Worm (Caenorhabditis elegans) whole organism, L1 larva: ENCODE results near the gene nhr-119.
A peak's percentile ranks its signal among the peaks of the same experiment; 100 is the strongest.

ENCODE experiments used
- C16A3.4 ChIP-seq: fragments of 150-350 bp; optimal IDR thresholded peaks from 2 replicates; lab custom pipeline; 2014; ENCODE audit warnings: missing biosample characterization, missing genetic modification characterization
- Y116A8C.19 ChIP-seq: sonication (generic microtip); optimal IDR thresholded peaks from 2 replicates; lab custom pipeline; 2016; ENCODE audit warnings: missing compliant biosample characterization, missing genetic modification characterization, borderline replicate concordance
- ama-1 ChIP-seq: fragments of 150-350 bp; optimal IDR thresholded peaks from 2 replicates; lab custom pipeline; 2014
- blmp-1 ChIP-seq: fragments of 150-350 bp; optimal IDR thresholded peaks from 2 replicates; lab custom pipeline; 2014; ENCODE audit warnings: missing biosample characterization, missing genetic modification characterization
- ceh-82 ChIP-seq, 3 experiments: fragments of 150-350 bp in 1 of 3; sonication (generic microtip) in 2 of 3; optimal IDR thresholded peaks; 2 replicates each; lab custom pipeline; 2014 to 2017; ENCODE audit warnings: missing biosample characterization in 3 of 3, missing genetic modification characterization in 3 of 3
- ceh-90 ChIP-seq: sonication (generic microtip); optimal IDR thresholded peaks from 2 replicates; lab custom pipeline; 2016; ENCODE audit warnings: missing genetic modification characterization, missing compliant biosample characterization
- efl-1 ChIP-seq, 4 experiments: fragments of 150-350 bp; optimal IDR thresholded peaks in 3 of 4; peaks in 1 of 4; 1 replicate in 1 of 4; 2 replicates in 3 of 4; lab custom pipeline; 2014; ENCODE audit warnings: missing biosample characterization in 2 of 4, missing genetic modification characterization in 2 of 4, missing genetic modification reagents in 2 of 4
- efl-3 ChIP-seq: fragments of 200-800 bp; sonication (Bioruptor generic); optimal IDR thresholded peaks from 2 replicates; lab custom pipeline; 2018; ENCODE audit warnings: mild to moderate bottlenecking, missing genetic modification characterization, missing compliant biosample characterization
- ets-5 ChIP-seq: fragments of 200-800 bp; sonication (Bioruptor generic); IDR thresholded peaks from 2 replicates; pipeline ENCODE4 v1.3.6; 2022; ENCODE audit warnings: missing genetic modification characterization, missing compliant biosample characterization
- fkh-4 ChIP-seq: sonication (generic microtip); optimal IDR thresholded peaks from 2 replicates; lab custom pipeline; 2016; ENCODE audit warnings: missing compliant biosample characterization, missing genetic modification characterization, borderline replicate concordance
- hlh-17 ChIP-seq: fragments of 200-800 bp; sonication (Bioruptor generic); optimal IDR thresholded peaks from 2 replicates; lab custom pipeline; 2018; ENCODE audit warnings: missing genetic modification characterization, mild to moderate bottlenecking, missing compliant biosample characterization, moderate library complexity, borderline replicate concordance
- irx-1 ChIP-seq: sonication (generic microtip); optimal IDR thresholded peaks from 2 replicates; lab custom pipeline; 2016; ENCODE audit warnings: missing genetic modification characterization, missing compliant biosample characterization
- lin-13 ChIP-seq: fragments of 150-350 bp; optimal IDR thresholded peaks from 2 replicates; lab custom pipeline; 2014; ENCODE audit warnings: missing biosample characterization, missing genetic modification reagents, missing genetic modification characterization
- lin-14 ChIP-seq: fragments of 200-800 bp; sonication (Bioruptor generic); optimal IDR thresholded peaks from 2 replicates; lab custom pipeline; 2018; ENCODE audit warnings: mild to moderate bottlenecking, missing genetic modification characterization, moderate library complexity, missing compliant biosample characterization
- lin-15B ChIP-seq: fragments of 150-350 bp; sonication (generic microtip); optimal IDR thresholded peaks from 3 replicates; lab custom pipeline; 2014; ENCODE audit warnings: missing biosample characterization, missing genetic modification characterization
- mab-9 ChIP-seq: fragments of 200-800 bp; sonication (Bioruptor generic); IDR thresholded peaks from 2 replicates; pipeline ENCODE4 v1.3.6; 2022; ENCODE audit warnings: missing genetic modification reagents, missing genetic modification characterization, missing compliant biosample characterization
- mep-1 ChIP-seq: fragments of 150-350 bp; optimal IDR thresholded peaks from 2 replicates; lab custom pipeline; 2014; ENCODE audit warnings: missing biosample characterization, missing genetic modification characterization
- nhr-11 ChIP-seq: fragments of 150-350 bp; optimal IDR thresholded peaks from 2 replicates; lab custom pipeline; 2014; ENCODE audit warnings: missing biosample characterization, missing genetic modification characterization
- nhr-12 ChIP-seq: sonication (generic microtip); optimal IDR thresholded peaks from 2 replicates; lab custom pipeline; 2017; ENCODE audit warnings: missing biosample characterization, missing genetic modification characterization
- nhr-20 ChIP-seq: sonication (generic microtip); optimal IDR thresholded peaks from 2 replicates; lab custom pipeline; 2016; ENCODE audit warnings: mild to moderate bottlenecking, missing genetic modification characterization, missing compliant biosample characterization
- nhr-47 ChIP-seq: sonication (generic microtip); optimal IDR thresholded peaks from 2 replicates; lab custom pipeline; 2016; ENCODE audit warnings: mild to moderate bottlenecking, missing genetic modification characterization, moderate library complexity, missing compliant biosample characterization
- nhr-71 ChIP-seq: sonication (generic microtip); optimal IDR thresholded peaks from 2 replicates; lab custom pipeline; 2016; ENCODE audit warnings: mild to moderate bottlenecking, missing genetic modification characterization, moderate library complexity, missing compliant biosample characterization
- nhr-77 ChIP-seq: fragments of 150-350 bp; optimal IDR thresholded peaks from 2 replicates; lab custom pipeline; 2014; ENCODE audit warnings: missing biosample characterization, missing genetic modification characterization
- nhr-90 ChIP-seq: sonication (generic microtip); optimal IDR thresholded peaks from 2 replicates; lab custom pipeline; 2016; ENCODE audit warnings: mild to moderate bottlenecking, missing genetic modification characterization, missing compliant biosample characterization; ENCODE audit not compliant: poor library complexity
- pax-3 ChIP-seq: fragments of 200-800 bp; sonication (Bioruptor generic); optimal IDR thresholded peaks from 2 replicates; lab custom pipeline; 2018; ENCODE audit warnings: mild to moderate bottlenecking, missing genetic modification characterization, moderate library complexity, missing compliant biosample characterization
- rnt-1 ChIP-seq: sonication (generic microtip); optimal IDR thresholded peaks from 2 replicates; lab custom pipeline; 2016; ENCODE audit warnings: mild to moderate bottlenecking, missing genetic modification characterization, moderate library complexity, missing compliant biosample characterization
- snpc-4 ChIP-seq: fragments of 150-350 bp; optimal IDR thresholded peaks from 2 replicates; lab custom pipeline; 2014; ENCODE audit warnings: missing biosample characterization, missing genetic modification characterization
- sox-4 ChIP-seq: sonication (generic microtip); optimal IDR thresholded peaks from 2 replicates; lab custom pipeline; 2016; ENCODE audit warnings: missing genetic modification characterization, missing compliant biosample characterization
- sptf-1 ChIP-seq: fragments of 150-350 bp; optimal IDR thresholded peaks from 2 replicates; lab custom pipeline; 2014; ENCODE audit warnings: missing biosample characterization, missing genetic modification characterization
- tlp-1 ChIP-seq: fragments of 150-350 bp; optimal IDR thresholded peaks from 2 replicates; lab custom pipeline; 2014; ENCODE audit warnings: missing biosample characterization, missing genetic modification characterization
- unc-130 ChIP-seq: fragments of 150-350 bp; optimal IDR thresholded peaks from 2 replicates; lab custom pipeline; 2017; ENCODE audit warnings: missing biosample characterization, missing genetic modification characterization, inconsistent platforms
- unc-30 ChIP-seq: sonication (generic microtip); optimal IDR thresholded peaks from 2 replicates; lab custom pipeline; 2017; ENCODE audit warnings: missing biosample characterization, missing genetic modification characterization
- unc-86 ChIP-seq: sonication (generic microtip); optimal IDR thresholded peaks from 2 replicates; lab custom pipeline; 2016; ENCODE audit warnings: missing genetic modification characterization, missing compliant biosample characterization
- vab-15 ChIP-seq: sonication (generic microtip); optimal IDR thresholded peaks from 2 replicates; lab custom pipeline; 2017; ENCODE audit warnings: missing genotype, mild to moderate bottlenecking, missing genetic modification characterization, missing compliant biosample characterization
- zip-4 ChIP-seq: fragments of 200-800 bp; sonication (Bioruptor generic); optimal IDR thresholded peaks from 2 replicates; lab custom pipeline; 2018; ENCODE audit warnings: mild to moderate bottlenecking, missing genetic modification characterization, moderate library complexity, missing compliant biosample characterization
- ztf-4 ChIP-seq: fragments of 150-350 bp; optimal IDR thresholded peaks from 2 replicates; lab custom pipeline; 2014; ENCODE audit warnings: missing biosample characterization, missing genetic modification characterization

nhr-119 gene

DNA sequence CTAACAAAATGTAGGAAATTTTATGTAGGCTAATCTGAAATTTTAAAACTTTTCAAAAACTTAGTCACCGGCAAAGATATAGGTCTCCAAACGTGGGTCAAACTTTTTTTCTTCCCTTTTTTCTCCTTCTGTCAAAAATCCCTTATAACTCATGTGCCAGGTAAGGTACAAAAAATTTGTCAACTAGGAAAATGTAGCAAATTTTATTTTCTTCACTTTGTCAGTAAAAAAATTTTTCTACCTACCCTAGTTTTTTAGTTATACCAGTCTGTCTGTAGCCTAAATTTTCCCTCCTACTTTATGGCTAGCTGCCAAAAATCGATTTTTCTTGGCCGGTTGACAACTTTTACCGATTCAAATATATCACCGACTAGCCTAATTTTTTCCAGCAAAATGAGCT is 16.3 kb upstream of the nhr-119 start, which contains the start of gene set-13:
set-13 (plus strand) TSS at position 301 of the 400 bp plus-strand sequence.
- no peak for TF ChIP-seq lin-14
- no peak for TF ChIP-seq nhr-12 (tag; lab: Kevin White, UChicago)
- TF ChIP-seq irx-1 (tag; lab: Kevin White, UChicago): no peak
- no peak for TF ChIP-seq snpc-4 (tag; lab: Kevin White, UChicago)
- TF ChIP-seq nhr-90: no peak
- no peak for TF ChIP-seq hlh-17 (GFP tag; lab: Kevin White, UChicago)
- no peak for TF ChIP-seq C16A3.4 (tag; lab: Kevin White, UChicago)
- no peak for TF ChIP-seq lin-13
- TF ChIP-seq ama-1 (lab: Kevin White, UChicago): no peak
- TF ChIP-seq lin-15B (tag; lab: Kevin White, UChicago): no peak
- no peak for TF ChIP-seq nhr-20 (tag; lab: Kevin White, UChicago)
- TF ChIP-seq unc-30 (tag; lab: Kevin White, UChicago): no peak

DNA sequence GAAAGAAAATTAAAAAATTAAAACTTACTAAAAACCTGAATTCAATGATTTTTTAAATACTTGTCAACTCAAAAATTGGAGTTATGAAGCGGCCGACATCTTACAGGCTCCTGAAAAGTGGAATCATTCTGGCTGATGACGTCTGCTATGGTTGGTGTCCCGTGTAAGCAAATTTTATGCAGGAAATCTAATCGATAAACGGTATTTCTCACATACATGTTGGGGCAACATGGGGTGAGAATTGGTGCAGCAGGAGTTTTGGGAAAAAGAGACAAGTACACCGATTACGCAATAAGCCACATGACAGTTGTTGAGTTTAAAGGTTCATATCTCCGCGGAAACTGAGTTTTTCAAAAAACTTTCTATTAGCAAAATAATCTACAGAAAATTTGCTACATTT is 15.0 kb upstream of the nhr-119 start, which contains the start of gene K12H6.2:
K12H6.2 (minus strand) TSS at position 101 of the 400 bp plus-strand sequence.
- TF ChIP-seq sptf-1 (no peak), hlh-17 (GFP tag; lab: Kevin White, UChicago) (no peak), Y116A8C.19 (no peak), zip-4 (GFP tag; lab: Kevin White, UChicago) (no peak), unc-86 (no peak), mep-1 (tag; lab: Kevin White, UChicago) (no peak), fkh-4 (tag; lab: Kevin White, UChicago) (no peak), unc-130 (tag; lab: Kevin White, UChicago) (no peak), blmp-1 (tag; lab: Kevin White, UChicago) (no peak), nhr-77 (tag; lab: Kevin White, UChicago) (no peak), pax-3 (tag; lab: Kevin White, UChicago) (no peak), rnt-1 (tag; lab: Kevin White, UChicago) (no peak), ztf-4 (no peak), mab-9 (GFP tag; lab: Robert Waterston, UW) (no peak), ceh-90 (tag; lab: Kevin White, UChicago) (no peak), efl-3 (GFP tag; lab: Kevin White, UChicago) (no peak)

DNA sequence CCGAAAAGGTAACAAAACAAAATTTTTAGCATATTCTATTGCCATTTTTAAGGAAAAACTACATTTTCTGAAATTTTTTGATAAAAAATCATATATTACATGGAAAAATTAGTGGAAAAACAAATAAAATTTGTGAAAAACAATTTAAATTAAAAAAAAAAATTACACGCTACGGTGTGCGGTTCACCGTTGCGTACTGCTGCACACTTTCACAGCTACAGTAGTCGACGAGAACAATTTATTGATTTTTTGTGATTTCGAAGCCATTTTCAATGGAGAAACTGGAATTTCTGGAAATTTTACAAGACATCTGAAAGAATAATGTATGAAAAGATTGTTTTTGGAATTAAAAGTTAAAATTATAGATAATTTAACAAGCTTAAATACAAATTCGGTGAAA is 14.6 kb upstream of the nhr-119 start:
- TF ChIP-seq sox-4 (tag; lab: Kevin White, UChicago): no peak

DNA sequence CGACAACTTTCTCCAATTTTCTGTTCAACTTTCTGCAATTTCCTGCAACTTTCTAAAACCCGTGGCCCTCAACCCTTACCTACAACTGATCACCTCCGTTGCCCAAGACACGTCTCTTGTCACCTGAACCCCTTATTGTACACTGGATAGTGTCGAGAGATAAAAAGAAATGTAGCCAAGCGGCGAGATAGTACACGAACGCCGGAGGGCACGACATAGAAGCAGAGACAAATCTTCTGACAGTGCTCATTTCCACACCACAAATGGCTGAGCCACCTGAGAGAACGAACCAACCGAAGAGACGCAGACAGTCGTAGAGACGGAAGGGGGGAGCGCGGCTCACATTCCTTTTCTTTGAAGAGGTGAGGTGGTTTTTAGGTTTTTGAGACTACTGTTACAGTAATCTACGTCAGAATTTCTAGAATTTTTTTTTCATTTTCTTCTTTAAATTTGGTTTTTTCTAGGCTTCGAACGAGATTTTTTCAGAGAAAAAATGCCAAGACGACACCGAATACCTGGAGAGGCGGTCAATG is 7.3 kb upstream of the nhr-119 start, which contains the start of gene K12H6.12:
K12H6.12 (plus strand) TSS at position 483 of the 533 bp plus-strand sequence.
- no peak for TF ChIP-seq tlp-1 (tag; lab: Kevin White, UChicago)
- no peak for TF ChIP-seq nhr-71 (tag; lab: Kevin White, UChicago)
- TF ChIP-seq ceh-82 (tag; optimal IDR thresholded peaks at IDR 0.05; lab: Kevin White, UChicago): peak in 1 of 3 experiments; percentile 1
- TF ChIP-seq vab-15 (tag; lab: Kevin White, UChicago): no peak
- no peak for TF ChIP-seq nhr-77 (tag; lab: Kevin White, UChicago)
- peak; percentile 19 for TF ChIP-seq nhr-11 (tag; lab: Kevin White, UChicago)
- no peak for TF ChIP-seq nhr-47 (tag; lab: Kevin White, UChicago)
- TF ChIP-seq mab-9 (GFP tag; lab: Robert Waterston, UW): no peak
- no peak for TF ChIP-seq ama-1 (lab: Kevin White, UChicago)
- peak in 1 of 2 experiments; percentile 28 for TF ChIP-seq efl-1 (optimal IDR thresholded peaks at IDR 0.05; lab: Kevin White, UChicago)
- TF ChIP-seq efl-1 (GFP tag; optimal IDR thresholded peaks at IDR 0.05 in 1 of 2; lab: Kevin White, UChicago): no peak
- TF ChIP-seq lin-15B (tag; lab: Kevin White, UChicago): no peak
- TF ChIP-seq ets-5 (GFP tag; lab: Robert Waterston, UW): no peak
